Fruit fly (Drosophila melanogaster) whole organism, embryonic: ENCODE results near the gene CG10481.

Experiments
- Bteb2 ChIP-seq: fragments of 200-800 bp; sonication (Bioruptor generic); optimal IDR thresholded peaks from 2 replicates; lab custom pipeline; 2016; ENCODE audit warnings: missing biosample characterization, missing genetic modification characterization
- C15 ChIP-seq: fragments of 200-800 bp; sonication (Bioruptor generic); IDR thresholded peaks from 3 replicates; pipeline ENCODE4 v1.3.6; 2022; ENCODE audit warnings: missing biosample characterization, missing genetic modification characterization
- CG10462 ChIP-seq: fragments of 200-800 bp; sonication (Bioruptor generic); optimal IDR thresholded peaks from 2 replicates; lab custom pipeline; 2016; ENCODE audit warnings: missing biosample characterization, missing genetic modification characterization
- CG12942 ChIP-seq: fragments of 200-800 bp; sonication (Bioruptor generic); optimal IDR thresholded peaks from 3 replicates; lab custom pipeline; 2016; ENCODE audit warnings: missing biosample characterization, missing genetic modification characterization
- CG13123 ChIP-seq: fragments of 200-800 bp; sonication (Bioruptor generic); optimal IDR thresholded peaks from 2 replicates; lab custom pipeline; 2016; ENCODE audit warnings: missing biosample characterization, missing genetic modification characterization
- CG13424 ChIP-seq: fragments of 200-800 bp; sonication (Bioruptor generic); optimal IDR thresholded peaks from 2 replicates; lab custom pipeline; 2019; ENCODE audit warnings: missing biosample characterization, mild to moderate bottlenecking, missing genetic modification characterization, moderate library complexity
- CG14050 ChIP-seq: fragments of 200-800 bp; sonication (Bioruptor generic); IDR thresholded peaks from 3 replicates; pipeline ENCODE4 v1.3.6; 2022; ENCODE audit warnings: missing biosample characterization, missing genetic modification characterization
- CG1602 ChIP-seq: fragments of 200-800 bp; sonication (Bioruptor generic); optimal IDR thresholded peaks from 3 replicates; lab custom pipeline; 2016; ENCODE audit warnings: missing biosample characterization, missing genetic modification characterization
- CG17802 ChIP-seq: fragments of 200-800 bp; sonication (Bioruptor generic); optimal IDR thresholded peaks from 2 replicates; lab custom pipeline; 2018; ENCODE audit warnings: missing biosample characterization, mild to moderate bottlenecking, missing genetic modification characterization, moderate library complexity
- CG2129 ChIP-seq: fragments of 200-800 bp; sonication (Bioruptor generic); IDR thresholded peaks from 2 replicates; pipeline ENCODE4 v1.3.6; 2022; ENCODE audit warnings: missing biosample characterization, missing genetic modification characterization; ENCODE audit not compliant: partially characterized antibody
- CG2712 ChIP-seq: fragments of 200-800 bp; optimal IDR thresholded peaks from 3 replicates; lab custom pipeline; 2019; ENCODE audit warnings: missing biosample characterization, mild to moderate bottlenecking, missing genetic modification characterization, moderate library complexity
- CG32772 ChIP-seq: fragments of 200-800 bp; sonication (Bioruptor generic); IDR thresholded peaks from 2 replicates; pipeline ENCODE4 v1.3.6; 2022; ENCODE audit warnings: missing biosample characterization, missing genetic modification characterization
- CG33213 ChIP-seq: fragments of 200-800 bp; sonication (Bioruptor generic); optimal IDR thresholded peaks from 3 replicates; lab custom pipeline; 2016; ENCODE audit warnings: missing biosample characterization, missing genetic modification characterization
- CG4328 ChIP-seq: fragments of 200-800 bp; sonication (Bioruptor generic); optimal IDR thresholded peaks from 3 replicates; lab custom pipeline; 2017; ENCODE audit warnings: missing biosample characterization, missing genetic modification reagents, missing genetic modification characterization
- CG6272 ChIP-seq: fragments of 200-800 bp; sonication (Bioruptor generic); IDR thresholded peaks from 2 replicates; pipeline ENCODE4 v1.3.6; 2022; ENCODE audit warnings: missing biosample characterization, missing genetic modification characterization
- CG7987 ChIP-seq: fragments of 200-800 bp; sonication (Bioruptor generic); optimal IDR thresholded peaks from 2 replicates; lab custom pipeline; 2018; ENCODE audit warnings: missing biosample characterization, mild to moderate bottlenecking, missing genetic modification characterization, moderate library complexity
- CG9797 ChIP-seq: fragments of 200-800 bp; sonication (Bioruptor generic); optimal IDR thresholded peaks from 3 replicates; lab custom pipeline; 2018; ENCODE audit warnings: missing biosample characterization, mild to moderate bottlenecking, missing genetic modification characterization
- Camta ChIP-seq: fragments of 200-800 bp; sonication (Bioruptor generic); optimal IDR thresholded peaks from 2 replicates; lab custom pipeline; 2016; ENCODE audit warnings: missing biosample characterization, missing genetic modification characterization
- Dp ChIP-seq: fragments of 200-800 bp; sonication (Bioruptor generic); optimal IDR thresholded peaks from 2 replicates; lab custom pipeline; 2018; ENCODE audit warnings: missing biosample characterization, mild to moderate bottlenecking, missing genetic modification characterization, moderate library complexity
- Eip74EF ChIP-seq, 2 experiments: fragments of 200-800 bp in 1 of 2; fragments of >200 bp in 1 of 2; sonication (Bioruptor generic) in 1 of 2; optimal IDR thresholded peaks; 2 replicates each; lab custom pipeline; 2017 to 2019; ENCODE audit warnings: missing biosample characterization in 2 of 2, missing genetic modification characterization in 2 of 2, mild to moderate bottlenecking in 1 of 2, moderate library complexity in 1 of 2
- Gsc ChIP-seq: fragments of 200-800 bp; sonication (Bioruptor generic); IDR thresholded peaks from 2 replicates; pipeline ENCODE4 v1.3.6; 2022; ENCODE audit warnings: missing biosample characterization, missing genetic modification characterization
- Lhr ChIP-seq: fragments of 200-800 bp; sonication (Bioruptor generic); optimal IDR thresholded peaks from 3 replicates; lab custom pipeline; 2017; ENCODE audit warnings: mild to moderate bottlenecking, missing biosample characterization, missing genetic modification reagents, missing genetic modification characterization
- Mrtf ChIP-seq: fragments of 200-800 bp; sonication (Bioruptor generic); IDR thresholded peaks from 3 replicates; pipeline ENCODE4 v1.3.6; 2022; ENCODE audit warnings: missing biosample characterization, missing genetic modification characterization
- Neu2 ChIP-seq: fragments of 200-800 bp; sonication (Bioruptor generic); optimal IDR thresholded peaks from 3 replicates; lab custom pipeline; 2016; ENCODE audit warnings: missing biosample characterization, missing genetic modification characterization, borderline replicate concordance
- Nf-YA ChIP-seq: fragments of 200-800 bp; sonication (Bioruptor generic); IDR thresholded peaks from 2 replicates; pipeline ENCODE4 v1.3.6; 2022; ENCODE audit warnings: missing biosample characterization, missing genetic modification characterization
- NfI ChIP-seq: fragments of 200-800 bp; sonication (Bioruptor generic); optimal IDR thresholded peaks from 3 replicates; lab custom pipeline; 2018; ENCODE audit warnings: missing biosample characterization, mild to moderate bottlenecking, missing genetic modification characterization, moderate library complexity
- Sry-δ ChIP-seq: fragments of 200-800 bp; sonication (Bioruptor generic); optimal IDR thresholded peaks from 2 replicates; lab custom pipeline; 2016; ENCODE audit warnings: missing biosample characterization, missing genetic modification characterization
- Taf1 ChIP-seq: fragments of 200-800 bp; sonication (Bioruptor generic); IDR thresholded peaks from 2 replicates; pipeline ENCODE4 v1.3.6; 2022; ENCODE audit warnings: missing biosample characterization, missing genetic modification characterization
- Trl ChIP-seq, 3 experiments: fragments of >200 bp in 2 of 3; fragments of 200-800 bp in 1 of 3; sonication (Bioruptor generic) in 1 of 3; optimal IDR thresholded peaks; 2 replicates in 1 of 3; 3 replicates in 2 of 3; lab custom pipeline; 2016 to 2017; ENCODE audit warnings: missing biosample characterization in 1 of 3, missing genetic modification characterization in 1 of 3
- YL-1 ChIP-seq: fragments of 200-800 bp; sonication (Bioruptor generic); optimal IDR thresholded peaks from 3 replicates; lab custom pipeline; 2017; ENCODE audit warnings: missing biosample characterization, mild to moderate bottlenecking, missing genetic modification characterization
- ac ChIP-seq: fragments of 200-800 bp; sonication (Bioruptor generic); optimal IDR thresholded peaks from 3 replicates; lab custom pipeline; 2017; ENCODE audit warnings: missing biosample characterization, mild to moderate bottlenecking, missing genetic modification characterization
- ash1 ChIP-seq: fragments of 200-800 bp; sonication (Bioruptor generic); optimal IDR thresholded peaks from 2 replicates; lab custom pipeline; 2018; ENCODE audit warnings: missing biosample characterization, mild to moderate bottlenecking, missing genetic modification characterization
- bowl ChIP-seq: fragments of 200-800 bp; sonication (Bioruptor generic); IDR thresholded peaks from 2 replicates; pipeline ENCODE4 v1.3.6; 2022; ENCODE audit warnings: missing biosample characterization, missing genetic modification characterization
- cg ChIP-seq: fragments of 200-800 bp; sonication (Bioruptor generic); optimal IDR thresholded peaks from 3 replicates; lab custom pipeline; 2019; ENCODE audit warnings: missing biosample characterization, mild to moderate bottlenecking, missing genetic modification characterization, moderate library complexity
- crol ChIP-seq: fragments of 200-800 bp; sonication (Bioruptor generic); IDR thresholded peaks from 2 replicates; pipeline ENCODE4 v1.3.6; 2022; ENCODE audit warnings: missing biosample characterization, missing genetic modification characterization
- crp ChIP-seq, 2 experiments: fragments of 200-800 bp; sonication (Bioruptor generic); optimal IDR thresholded peaks; 2 replicates in 1 of 2; 3 replicates in 1 of 2; lab custom pipeline; 2017; ENCODE audit warnings: missing biosample characterization in 2 of 2, missing genetic modification characterization in 2 of 2, mild to moderate bottlenecking in 1 of 2, moderate library complexity in 1 of 2
- fd3F ChIP-seq: fragments of 200-800 bp; sonication (Bioruptor generic); optimal IDR thresholded peaks from 2 replicates; lab custom pipeline; 2018; ENCODE audit warnings: missing biosample characterization, mild to moderate bottlenecking, missing genetic modification characterization, moderate library complexity
- fu2 ChIP-seq: fragments of 200-800 bp; sonication (Bioruptor generic); optimal IDR thresholded peaks from 2 replicates; lab custom pipeline; 2016; ENCODE audit warnings: missing biosample characterization, missing genetic modification characterization
- gcm2 ChIP-seq: fragments of 200-800 bp; sonication (Bioruptor generic); optimal IDR thresholded peaks from 2 replicates; lab custom pipeline; 2016; ENCODE audit warnings: missing biosample characterization, missing genetic modification characterization
- gsb-n ChIP-seq: fragments of 200-800 bp; sonication (Bioruptor generic); optimal IDR thresholded peaks from 3 replicates; lab custom pipeline; 2018; ENCODE audit warnings: missing biosample characterization, mild to moderate bottlenecking, missing genetic modification characterization
- hth ChIP-seq: fragments of >200 bp; optimal IDR thresholded peaks from 2 replicates; lab custom pipeline; 2017; ENCODE audit warnings: inconsistent platforms
- ind ChIP-seq: fragments of 200-800 bp; sonication (Bioruptor generic); optimal IDR thresholded peaks from 3 replicates; lab custom pipeline; 2016; ENCODE audit warnings: missing biosample characterization, missing genetic modification characterization
- klu ChIP-seq: fragments of 200-800 bp; sonication (Bioruptor generic); IDR thresholded peaks from 2 replicates; pipeline ENCODE4 v1.3.6; 2022; ENCODE audit warnings: missing biosample characterization, missing genetic modification characterization
- org-1 ChIP-seq: fragments of 200-800 bp; sonication (Bioruptor generic); optimal IDR thresholded peaks from 2 replicates; lab custom pipeline; 2017; ENCODE audit warnings: missing biosample characterization, missing genetic modification characterization
- otp ChIP-seq: fragments of 200-800 bp; sonication (Bioruptor generic); IDR thresholded peaks from 3 replicates; pipeline ENCODE4, ENCODE4 v1.3.6; 2022; ENCODE audit warnings: missing biosample characterization, missing genetic modification characterization
- pan ChIP-seq, 4 experiments: fragments of >200 bp in 3 of 4; fragments of 200-800 bp in 1 of 4; sonication (Bioruptor generic) in 1 of 4; optimal IDR thresholded peaks in 3 of 4; IDR thresholded peaks in 1 of 4; 2 replicates each; pipeline versions ENCODE4 v1.3.6 to Lab custom; 2017 to 2022; ENCODE audit warnings: missing biosample characterization in 2 of 4, missing genetic modification characterization in 2 of 4, mixed read lengths in 1 of 4
- pita ChIP-seq: fragments of 200-800 bp; sonication (Bioruptor generic); optimal IDR thresholded peaks from 2 replicates; lab custom pipeline; 2017; ENCODE audit warnings: missing biosample characterization, mild to moderate bottlenecking, missing genetic modification characterization
- sd ChIP-seq: fragments of 200-800 bp; sonication (Bioruptor generic); optimal IDR thresholded peaks from 3 replicates; lab custom pipeline; 2018; ENCODE audit warnings: missing biosample characterization, mild to moderate bottlenecking, missing genetic modification characterization, moderate library complexity
- unpg ChIP-seq: fragments of 200-800 bp; sonication (Bioruptor generic); optimal IDR thresholded peaks from 3 replicates; lab custom pipeline; 2018; ENCODE audit warnings: missing biosample characterization, mild to moderate bottlenecking, missing genetic modification characterization, moderate library complexity
- yki ChIP-seq: fragments of >200 bp; optimal IDR thresholded peaks from 3 replicates; lab custom pipeline; 2018
- z ChIP-seq: fragments of 200-800 bp; sonication (Bioruptor generic); IDR thresholded peaks from 3 replicates; pipeline ENCODE4 v1.3.6; 2022; ENCODE audit warnings: missing biosample characterization, missing genetic modification characterization

Gene CG10481

dm6 chr2L:19930102-19930501 is 37.8 kb upstream of the CG10481 start (continued):
- TF ChIP-seq cg (GFP tag; lab: Kevin White, UChicago) (no peak), sd (tag; lab: Kevin White, UChicago) (no peak), ind (peak; percentile 43), CG9797 (GFP tag; lab: Kevin White, UChicago) (no peak), CG4328 (GFP tag; lab: Kevin White, UChicago) (no peak), Eip74EF (GFP tag; optimal IDR thresholded peaks at IDR 0.05; lab: Kevin White, UChicago) (peak in 1 of 2 experiments; percentile 4), crp (GFP tag; optimal IDR thresholded peaks at IDR 0.05; lab: Kevin White, UChicago) (no peak), NfI (GFP tag; lab: Kevin White, UChicago) (peak; percentile 42), yki (lab: Kevin White, UChicago) (no peak), klu (GFP tag; lab: Robert Waterston, UW) (no peak), CG1602 (GFP tag; lab: Kevin White, UChicago) (peak; percentile 21), C15 (GFP tag; lab: Robert Waterston, UW) (no peak), Trl (optimal IDR thresholded peaks at IDR 0.05; lab: Kevin White, UChicago) (no peak), Trl (GFP tag; optimal IDR thresholded peaks at IDR 0.05; lab: Kevin White, UChicago) (no peak), CG13123 (GFP tag; lab: Kevin White, UChicago) (no peak), CG12942 (GFP tag; lab: Kevin White, UChicago) (peak; percentile 4), Taf1 (no peak), CG33213 (GFP tag; lab: Kevin White, UChicago) (no peak), pan (optimal IDR thresholded peaks at IDR 0.05; lab: Kevin White, UChicago) (no peak), pan (GFP tag; optimal IDR thresholded peaks at IDR 0.05 in 1 of 2, IDR thresholded peaks at IDR 0.05 in 1 of 2) (peak in 1 of 2 experiments; percentile 48), Camta (GFP tag; lab: Kevin White, UChicago) (no peak), CG32772 (GFP tag; lab: Robert Waterston, UW) (peak; percentile 49; the same call in 1 of the 2 replicates), Mrtf (GFP tag; lab: Robert Waterston, UW) (no peak), Nf-YA (no peak), otp (no peak), CG2712 (no peak), gcm2 (no peak), Lhr (GFP tag; lab: Kevin White, UChicago) (no peak), YL-1 (no peak), Gsc (GFP tag; lab: Robert Waterston, UW) (no peak), Neu2 (GFP tag; lab: Kevin White, UChicago) (no peak), z (no peak), CG10462 (GFP tag; lab: Kevin White, UChicago) (no peak), CG17802 (tag; lab: Kevin White, UChicago) (no peak), ash1 (GFP tag; lab: Kevin White, UChicago) (no peak), CG14050 (GFP tag; lab: Robert Waterston, UW) (no peak), org-1 (GFP tag; lab: Kevin White, UChicago) (no peak), Dp (GFP tag; lab: Kevin White, UChicago) (no peak), CG2129 (no peak), gsb-n (tag; lab: Kevin White, UChicago) (no peak), ac (GFP tag; lab: Kevin White, UChicago) (no peak), Bteb2 (no peak), fu2 (GFP tag; lab: Kevin White, UChicago) (no peak), CG13424 (tag; lab: Kevin White, UChicago) (peak; percentile 57), bowl (GFP tag; lab: Robert Waterston, UW) (no peak), hth (lab: Kevin White, UChicago) (no peak), pita (GFP tag; lab: Kevin White, UChicago) (no peak), Sry-δ (GFP tag; lab: Kevin White, UChicago) (no peak), CG6272 (GFP tag; lab: Robert Waterston, UW) (no peak), fd3F (GFP tag; lab: Kevin White, UChicago) (peak; percentile 34), crol (GFP tag; lab: Robert Waterston, UW) (no peak), unpg (GFP tag; lab: Kevin White, UChicago) (peak; percentile 42), CG7987 (GFP tag; lab: Kevin White, UChicago) (no peak)
